Fruit fly (Drosophila melanogaster): ENCODE data around the gene Cyp9f3.

Gene Cyp9f3

dm6 chr3R:12398054-12398453, 675 bp downstream of the Cyp9f3 start (continued):
- TF ChIP-seq mirr (GFP tag; optimal IDR thresholded peaks at IDR 0.05) (peak; percentile 67), CG32767 (GFP tag; IDR thresholded peaks at IDR 0.05) (no peak), CG18476 (GFP tag; optimal IDR thresholded peaks at IDR 0.05) (peak; percentile 13), CG5953 (GFP tag; IDR thresholded peaks at IDR 0.05) (no peak), Hmx (GFP tag; optimal IDR thresholded peaks at IDR 0.05) (no peak)

dm6 chr3R:12395880-12396279, 2.8 kb downstream of the Cyp9f3 start, which contains the start of the genes CG10096 and CG10097:
Gene CG10096 (minus strand): TSS chr3R:12395980.
Gene CG10097 (minus strand): TSS chr3R:12395980.
- TF ChIP-seq mam (GFP tag; optimal IDR thresholded peaks at IDR 0.05) (no peak), Ets65A (GFP tag) (peak; percentile 29)

dm6 chr3R:12386965-12387364, 11.8 kb downstream of the Cyp9f3 start, which contains the start of gene CG33098:
Gene CG33098 (plus strand): TSS chr3R:12387188.
- TF ChIP-seq ap (GFP tag; IDR thresholded peaks at IDR 0.05) = no peak
- peak; percentile 97 for TF ChIP-seq CG8359 (GFP tag; optimal IDR thresholded peaks at IDR 0.05; ENCODE audit: borderline replicate concordance)

DNA sequence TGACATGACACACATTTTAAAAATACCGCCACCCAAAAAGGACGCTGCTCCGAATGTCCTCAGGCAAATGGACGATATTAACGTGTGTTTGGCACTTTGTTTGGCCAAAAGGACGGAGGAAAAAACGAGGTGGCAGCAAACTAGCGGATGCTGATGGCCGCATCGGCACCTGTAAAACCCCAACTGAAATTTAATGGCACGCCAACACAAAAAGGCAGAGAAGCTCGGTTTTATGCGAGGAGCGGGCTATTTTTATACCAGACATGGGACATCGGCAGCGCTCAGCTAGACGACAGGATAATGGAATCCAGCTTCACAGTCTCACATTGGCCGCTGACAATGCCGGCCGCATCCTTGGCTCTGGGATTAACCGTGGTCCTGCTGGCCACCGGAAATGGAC, 12.8 kb downstream of the Cyp9f3 start, which contains the start of gene Sol1:
Gene Sol1, plus strand, starts transcription at position 301 of the 400 bp plus-strand sequence.
- TF ChIP-seq Jarid2 (GFP tag; optimal IDR thresholded peaks at IDR 0.05) (no peak), CG13287 (GFP tag; IDR thresholded peaks at IDR 0.05; ENCODE audit: partially characterized antibody) (no peak), trh (GFP tag; optimal IDR thresholded peaks at IDR 0.05) (no peak), CG30020 (tag; optimal IDR thresholded peaks at IDR 0.05) (no peak), CG11695 (GFP tag; IDR thresholded peaks at IDR 0.05) (no peak)

dm6 chr3R:12384274-12384673, 14.5 kb downstream of the Cyp9f3 start:
- TF ChIP-seq dmrt11E (tag; optimal IDR thresholded peaks at IDR 0.05) (no peak), gem (tag; optimal IDR thresholded peaks at IDR 0.05) (no peak), nau (GFP tag; optimal IDR thresholded peaks at IDR 0.05) (no peak), PHDP (tag; optimal IDR thresholded peaks at IDR 0.05) (no peak), Drgx (GFP tag; IDR thresholded peaks at IDR 0.05) (0 out of 2 replicates have a peak, but pooled peaks have one; percentile 24), CG18764 (GFP tag; optimal IDR thresholded peaks at IDR 0.05) (no peak), Neu2 (GFP tag; optimal IDR thresholded peaks at IDR 0.05; ENCODE audit: borderline replicate concordance) (no peak), CG7786 (GFP tag; optimal IDR thresholded peaks at IDR 0.05) (no peak), CG6175 (GFP tag; IDR thresholded peaks at IDR 0.05) (peak; percentile 75; the same call in 1 of the 3 replicates), CG31441 (GFP tag; IDR thresholded peaks at IDR 0.05) (no peak), CG3407 (GFP tag; optimal IDR thresholded peaks at IDR 0.05) (no peak), CG5180 (GFP tag; optimal IDR thresholded peaks at IDR 0.05) (no peak), ara (GFP tag; IDR thresholded peaks at IDR 0.05) (no peak), HmgZ (tag; optimal IDR thresholded peaks at IDR 0.05) (no peak), repo (GFP tag; optimal IDR thresholded peaks at IDR 0.05) (no peak), CG6854 (GFP tag; optimal IDR thresholded peaks at IDR 0.05) (no peak), CG4404 (GFP tag; IDR thresholded peaks at IDR 0.05) (no peak)

DNA sequence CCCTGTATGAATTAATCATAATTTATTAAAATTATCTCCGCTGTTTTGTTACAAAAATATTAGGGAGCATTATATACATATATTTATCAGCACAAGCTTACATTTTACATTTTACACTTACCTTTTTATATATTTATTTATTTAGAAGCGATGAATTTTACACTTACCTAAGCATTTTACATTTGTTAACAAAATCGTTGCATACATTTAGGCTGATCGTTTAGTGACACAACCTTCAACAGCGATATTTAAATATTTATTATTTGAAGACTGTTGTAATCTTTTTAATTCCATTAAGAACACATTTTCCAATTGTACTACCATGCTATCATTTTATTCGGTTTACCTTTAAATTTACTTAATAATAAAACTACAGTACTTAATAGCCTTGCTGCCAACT, 14.9 kb downstream of the Cyp9f3 start:
- TF ChIP-seq abd-A (tag; optimal IDR thresholded peaks at IDR 0.05) (no peak), CG13287 (GFP tag; IDR thresholded peaks at IDR 0.05; ENCODE audit: partially characterized antibody) (peak; percentile 21; the same call in 1 of the 2 replicates), stwl (tag; optimal IDR thresholded peaks at IDR 0.05) (peak; percentile 39), knrl (GFP tag; IDR thresholded peaks at IDR 0.05; ENCODE audit: partially characterized antibody) (peak; percentile 27; the same call in 1 of the 3 replicates), Bgb (GFP tag; IDR thresholded peaks at IDR 0.05; ENCODE audit: partially characterized antibody) (peak; percentile 20; the same call in 1 of the 2 replicates), CG7786 (GFP tag; optimal IDR thresholded peaks at IDR 0.05) (no peak), amos (GFP tag; IDR thresholded peaks at IDR 0.05; ENCODE audit: partially characterized antibody) (peak; percentile 60), Dip2 (GFP tag; IDR thresholded peaks at IDR 0.05) (no peak), CTCF (GFP tag; optimal IDR thresholded peaks at IDR 0.05) (peak; percentile 71), CG16813 (GFP tag; IDR thresholded peaks at IDR 0.05; ENCODE audit: partially characterized antibody) (peak; percentile 31; the same call in 1 of the 3 replicates)

Measured in whole organism, embryonic.